Fruit fly (Drosophila melanogaster): ENCODE results near the gene CG9386.
A peak's percentile ranks its signal among the peaks of the same experiment; 100 is the strongest.

Gene CG9386

dm6 chr3R:9533181-9534124 lies 21.8 kb downstream of the CG9386 start:
- TF ChIP-seq Abd-B (GFP tag; optimal IDR thresholded peaks at IDR 0.05) (no peak), Sp1 (GFP tag; optimal IDR thresholded peaks at IDR 0.05) (peak; percentile 98), tai (GFP tag; optimal IDR thresholded peaks at IDR 0.05) (peak; percentile 92), br (GFP tag; optimal IDR thresholded peaks at IDR 0.05) (peak; percentile 97), dsf (GFP tag; optimal IDR thresholded peaks at IDR 0.05; ENCODE audit: borderline replicate concordance) (peak; percentile 74), Hnf4 (GFP tag; optimal IDR thresholded peaks at IDR 0.05) (peak; percentile 85), Mio (GFP tag; optimal IDR thresholded peaks at IDR 0.05) (peak; percentile 64), pan (optimal IDR thresholded peaks at IDR 0.05) (no peak), Vsx2 (GFP tag; optimal IDR thresholded peaks at IDR 0.05; ENCODE audit: partially characterized antibody) (peak; percentile 87), CG32264 (GFP tag; optimal IDR thresholded peaks at IDR 0.05) (peak; percentile 82), Myc (optimal IDR thresholded peaks at IDR 0.05) (no peak), sv (GFP tag; optimal IDR thresholded peaks at IDR 0.05) (peak; percentile 79), ey (GFP tag; optimal IDR thresholded peaks at IDR 0.05) (peak; percentile 96), dl (GFP tag; optimal IDR thresholded peaks at IDR 0.05; ENCODE audit: insufficient read depth in 1 of 2, partially characterized antibody in 2 of 2) (peak; percentile 89 to 97), Dif (GFP tag; optimal IDR thresholded peaks at IDR 0.05; ENCODE audit: partially characterized antibody) (peak; percentile 98), GATAd (GFP tag; optimal IDR thresholded peaks at IDR 0.05) (peak; percentile 54), dmrt93B (GFP tag; optimal IDR thresholded peaks at IDR 0.05) (peak; percentile 97), lola (GFP tag; optimal IDR thresholded peaks at IDR 0.05) (no peak), psq (GFP tag; optimal IDR thresholded peaks at IDR 0.05) (peak; percentile 95), Jra (GFP tag; optimal IDR thresholded peaks at IDR 0.05) (peak; percentile 96), Rel (GFP tag; optimal IDR thresholded peaks at IDR 0.05) (peak; percentile 69), Rel (tag; optimal IDR thresholded peaks at IDR 0.05) (peak; percentile 74), N (GFP tag; optimal IDR thresholded peaks at IDR 0.05) (no peak), Hr83 (GFP tag; optimal IDR thresholded peaks at IDR 0.05; ENCODE audit: poor library complexity, severe bottlenecking) (peak; percentile 65), h (GFP tag; optimal IDR thresholded peaks at IDR 0.05) (peak; percentile 95), HLH106 (tag; optimal IDR thresholded peaks at IDR 0.05) (peak; percentile 96), Dfd (GFP tag; optimal IDR thresholded peaks at IDR 0.05) (no peak), jim (GFP tag; optimal IDR thresholded peaks at IDR 0.05) (no peak), Hr78 (GFP tag; optimal IDR thresholded peaks at IDR 0.05) (no peak), brk (GFP tag; optimal IDR thresholded peaks at IDR 0.05) (peak; percentile 74), woc (GFP tag; optimal IDR thresholded peaks at IDR 0.05) (peak; percentile 97), fru (GFP tag; optimal IDR thresholded peaks at IDR 0.05) (peak; percentile 98), sage (GFP tag; optimal IDR thresholded peaks at IDR 0.05) (peak; percentile 47), foxo (GFP tag; optimal IDR thresholded peaks at IDR 0.05) (peak; percentile 76 to 98), CrebA (GFP tag; optimal IDR thresholded peaks at IDR 0.05; ENCODE audit: borderline replicate concordance) (peak; percentile 74), usp (GFP tag; optimal IDR thresholded peaks at IDR 0.05) (peak; percentile 18), OdsH (GFP tag; optimal IDR thresholded peaks at IDR 0.05) (peak; percentile 97), rgr (GFP tag; optimal IDR thresholded peaks at IDR 0.05) (peak; percentile 95), CG9705 (GFP tag; optimal IDR thresholded peaks at IDR 0.05) (peak; percentile 94)

DNA sequence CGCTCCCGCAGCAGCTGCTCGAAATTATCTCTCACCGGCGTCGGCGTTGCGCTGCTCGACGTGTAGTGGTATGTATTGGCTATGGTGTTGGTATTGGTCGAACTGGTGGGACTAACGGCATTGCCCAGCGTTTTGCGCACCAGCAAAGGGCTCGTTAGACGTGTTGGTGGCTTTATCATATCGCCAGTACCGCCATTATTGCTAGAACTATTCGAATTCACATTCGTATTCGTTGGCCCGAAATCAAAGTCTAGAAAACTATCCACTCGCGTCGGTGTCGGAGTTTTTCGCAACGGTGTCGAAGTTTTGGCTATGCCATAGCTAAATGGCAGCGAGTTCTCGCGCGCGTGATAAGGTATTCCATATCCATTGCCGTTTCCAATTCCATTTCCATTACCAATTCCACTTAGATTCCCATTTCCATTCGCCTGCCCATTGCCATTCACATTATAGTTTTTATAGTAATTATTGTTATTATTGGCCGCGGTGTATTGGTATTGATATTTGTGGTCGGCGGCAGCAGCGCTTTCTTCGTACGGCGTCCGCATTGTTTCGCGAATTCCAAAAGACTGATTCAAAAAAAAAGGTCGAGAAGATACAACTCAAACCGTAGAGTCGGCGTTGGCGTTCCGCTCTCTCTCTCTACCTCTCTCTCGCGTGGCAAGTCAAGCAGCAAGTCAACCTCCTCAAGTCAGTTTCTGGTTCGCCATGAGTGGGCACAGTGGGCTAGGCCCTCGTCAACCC lies 22.6 kb downstream of the CG9386 start, which contains the start of gene by:
by (minus strand) TSS at position 575 of the 744 bp plus-strand sequence.
- TF ChIP-seq OdsH (GFP tag; optimal IDR thresholded peaks at IDR 0.05) (no peak), Mio (GFP tag; optimal IDR thresholded peaks at IDR 0.05) (no peak), Hr83 (GFP tag; optimal IDR thresholded peaks at IDR 0.05; ENCODE audit: poor library complexity, severe bottlenecking) (peak; percentile 15), jim (GFP tag; optimal IDR thresholded peaks at IDR 0.05) (peak; percentile 84), sv (GFP tag; optimal IDR thresholded peaks at IDR 0.05) (no peak), dl (GFP tag; optimal IDR thresholded peaks at IDR 0.05; ENCODE audit: insufficient read depth in 1 of 2, partially characterized antibody in 2 of 2) (peak; percentile 74 to 83), Dif (GFP tag; optimal IDR thresholded peaks at IDR 0.05; ENCODE audit: partially characterized antibody) (peak; percentile 82), Vsx2 (GFP tag; optimal IDR thresholded peaks at IDR 0.05; ENCODE audit: partially characterized antibody) (peak; percentile 37)

Data from whole organism, wandering third instar larva.